Worm (Caenorhabditis elegans) whole organism, L1 larva: ENCODE measurements around the gene F59E12.1.

ENCODE experiments used
- C04F5.9 ChIP-seq: sonication (generic microtip); optimal IDR thresholded peaks from 2 replicates; lab custom pipeline; 2016; ENCODE audit warnings: missing genetic modification characterization, missing compliant biosample characterization
- F16B12.6 ChIP-seq: fragments of 150-350 bp; optimal IDR thresholded peaks from 2 replicates; lab custom pipeline; 2014; ENCODE audit warnings: missing biosample characterization, missing genetic modification characterization
- Y116A8C.19 ChIP-seq: sonication (generic microtip); optimal IDR thresholded peaks from 2 replicates; lab custom pipeline; 2016; ENCODE audit warnings: missing compliant biosample characterization, missing genetic modification characterization, borderline replicate concordance
- aha-1 ChIP-seq: fragments of 150-350 bp; optimal IDR thresholded peaks from 2 replicates; lab custom pipeline; 2014; ENCODE audit warnings: missing biosample characterization, missing genetic modification characterization
- alr-1 ChIP-seq: fragments of 200-800 bp; sonication (Bioruptor generic); optimal IDR thresholded peaks from 2 replicates; lab custom pipeline; 2018; ENCODE audit warnings: borderline replicate concordance, mild to moderate bottlenecking, missing genetic modification characterization, missing compliant biosample characterization
- aly-2 ChIP-seq: fragments of 150-350 bp; optimal IDR thresholded peaks from 2 replicates; lab custom pipeline; 2014; ENCODE audit warnings: missing biosample characterization, missing genetic modification characterization
- ama-1 ChIP-seq: fragments of 150-350 bp; optimal IDR thresholded peaks from 2 replicates; lab custom pipeline; 2014
- blmp-1 ChIP-seq: fragments of 150-350 bp; optimal IDR thresholded peaks from 2 replicates; lab custom pipeline; 2014; ENCODE audit warnings: missing biosample characterization, missing genetic modification characterization
- ceh-88 ChIP-seq: fragments of 200-800 bp; sonication (Bioruptor generic); IDR thresholded peaks from 2 replicates; pipeline ENCODE4 v1.3.6; 2022; ENCODE audit warnings: missing genetic modification characterization, missing compliant biosample characterization
- ceh-90 ChIP-seq: sonication (generic microtip); optimal IDR thresholded peaks from 2 replicates; lab custom pipeline; 2016; ENCODE audit warnings: missing genetic modification characterization, missing compliant biosample characterization
- ces-1 ChIP-seq: fragments of 150-350 bp; optimal IDR thresholded peaks from 2 replicates; lab custom pipeline; 2014; ENCODE audit warnings: missing biosample characterization, missing genetic modification reagents, missing genetic modification characterization
- dpl-1 ChIP-seq, 3 experiments: fragments of 150-350 bp in 2 of 3; sonication (generic microtip) in 1 of 3; optimal IDR thresholded peaks; 2 replicates each; lab custom pipeline; 2014 to 2017; ENCODE audit warnings: missing biosample characterization in 3 of 3, missing genetic modification characterization in 3 of 3, missing genetic modification reagents in 3 of 3
- dsc-1 ChIP-seq: sonication (generic microtip); optimal IDR thresholded peaks from 2 replicates; lab custom pipeline; 2016; ENCODE audit warnings: mild to moderate bottlenecking, missing genetic modification characterization, missing compliant biosample characterization
- efl-1 ChIP-seq, 4 experiments: fragments of 150-350 bp; optimal IDR thresholded peaks in 3 of 4; peaks in 1 of 4; 1 replicate in 1 of 4; 2 replicates in 3 of 4; lab custom pipeline; 2014; ENCODE audit warnings: missing biosample characterization in 2 of 4, missing genetic modification characterization in 2 of 4, missing genetic modification reagents in 2 of 4
- elt-2 ChIP-seq: sonication (generic microtip); optimal IDR thresholded peaks from 2 replicates; lab custom pipeline; 2016; ENCODE audit warnings: missing genetic modification characterization, mild to moderate bottlenecking, inconsistent platforms, missing compliant biosample characterization, missing genetic modification reagents
- fkh-10 ChIP-seq: sonication (generic microtip); optimal IDR thresholded peaks from 2 replicates; lab custom pipeline; 2017; ENCODE audit warnings: missing biosample characterization, missing genetic modification reagents, missing genetic modification characterization
- fkh-4 ChIP-seq: sonication (generic microtip); optimal IDR thresholded peaks from 2 replicates; lab custom pipeline; 2016; ENCODE audit warnings: missing compliant biosample characterization, missing genetic modification characterization, borderline replicate concordance
- fkh-8 ChIP-seq: sonication (generic microtip); optimal IDR thresholded peaks from 2 replicates; lab custom pipeline; 2016; ENCODE audit warnings: mild to moderate bottlenecking, missing genetic modification characterization, missing compliant biosample characterization
- hlh-4 ChIP-seq: sonication (generic microtip); optimal IDR thresholded peaks from 2 replicates; lab custom pipeline; 2016; ENCODE audit warnings: mild to moderate bottlenecking, missing genetic modification characterization, missing compliant biosample characterization
- jun-1 ChIP-seq: fragments of 150-350 bp; optimal IDR thresholded peaks from 2 replicates; lab custom pipeline; 2014; ENCODE audit warnings: missing biosample characterization, missing genetic modification reagents, missing genetic modification characterization
- lin-13 ChIP-seq: fragments of 150-350 bp; optimal IDR thresholded peaks from 2 replicates; lab custom pipeline; 2014; ENCODE audit warnings: missing biosample characterization, missing genetic modification reagents, missing genetic modification characterization
- lin-15B ChIP-seq: fragments of 150-350 bp; sonication (generic microtip); optimal IDR thresholded peaks from 3 replicates; lab custom pipeline; 2014; ENCODE audit warnings: missing biosample characterization, missing genetic modification characterization
- lin-39 ChIP-seq: fragments of 150-350 bp; optimal IDR thresholded peaks from 2 replicates; lab custom pipeline; 2014; ENCODE audit warnings: missing biosample characterization, missing genetic modification reagents, missing genetic modification characterization
- lir-3 ChIP-seq: sonication (generic microtip); optimal IDR thresholded peaks from 2 replicates; lab custom pipeline; 2016; ENCODE audit warnings: mild to moderate bottlenecking, missing genetic modification characterization, moderate library complexity, missing compliant biosample characterization; ENCODE audit not compliant: poor library complexity
- mab-9 ChIP-seq: fragments of 200-800 bp; sonication (Bioruptor generic); IDR thresholded peaks from 2 replicates; pipeline ENCODE4 v1.3.6; 2022; ENCODE audit warnings: missing genetic modification reagents, missing genetic modification characterization, missing compliant biosample characterization
- mep-1 ChIP-seq: fragments of 150-350 bp; optimal IDR thresholded peaks from 2 replicates; lab custom pipeline; 2014; ENCODE audit warnings: missing biosample characterization, missing genetic modification characterization
- nhr-12 ChIP-seq: sonication (generic microtip); optimal IDR thresholded peaks from 2 replicates; lab custom pipeline; 2017; ENCODE audit warnings: missing biosample characterization, missing genetic modification characterization
- nhr-19 ChIP-seq: fragments of 200-800 bp; sonication (Bioruptor generic); conservative IDR thresholded peaks from 2 replicates; pipeline ENCODE4 v1.3.6; 2022; ENCODE audit warnings: missing genetic modification characterization, missing compliant biosample characterization
- nhr-20 ChIP-seq: sonication (generic microtip); optimal IDR thresholded peaks from 2 replicates; lab custom pipeline; 2016; ENCODE audit warnings: mild to moderate bottlenecking, missing genetic modification characterization, missing compliant biosample characterization
- nhr-237 ChIP-seq: fragments of 150-350 bp; optimal IDR thresholded peaks from 2 replicates; lab custom pipeline; 2014; ENCODE audit warnings: missing biosample characterization, missing genetic modification characterization
- nhr-28 ChIP-seq: fragments of 150-350 bp; optimal IDR thresholded peaks from 2 replicates; lab custom pipeline; 2014; ENCODE audit warnings: missing biosample characterization, missing genetic modification characterization
- nhr-71 ChIP-seq: sonication (generic microtip); optimal IDR thresholded peaks from 2 replicates; lab custom pipeline; 2016; ENCODE audit warnings: mild to moderate bottlenecking, missing genetic modification characterization, moderate library complexity, missing compliant biosample characterization
- nhr-77 ChIP-seq: fragments of 150-350 bp; optimal IDR thresholded peaks from 2 replicates; lab custom pipeline; 2014; ENCODE audit warnings: missing biosample characterization, missing genetic modification characterization
- nhr-84 ChIP-seq: sonication (generic microtip); optimal IDR thresholded peaks from 2 replicates; lab custom pipeline; 2017; ENCODE audit warnings: missing biosample characterization, missing genetic modification characterization
- nhr-85 ChIP-seq: sonication (generic microtip); peaks from one replicate; lab custom pipeline; 2016; ENCODE audit warnings: missing genetic modification characterization, inconsistent platforms, missing compliant biosample characterization
- pax-3 ChIP-seq: fragments of 200-800 bp; sonication (Bioruptor generic); optimal IDR thresholded peaks from 2 replicates; lab custom pipeline; 2018; ENCODE audit warnings: mild to moderate bottlenecking, missing genetic modification characterization, moderate library complexity, missing compliant biosample characterization
- pqm-1 ChIP-seq: sonication (generic microtip); optimal IDR thresholded peaks from 3 replicates; lab custom pipeline; 2017; ENCODE audit warnings: missing biosample characterization, missing genetic modification characterization
- skn-1 ChIP-seq: fragments of 150-350 bp; optimal IDR thresholded peaks from 2 replicates; lab custom pipeline; 2014; ENCODE audit warnings: missing biosample characterization, missing genetic modification characterization
- sup-37 ChIP-seq: fragments of 200-800 bp; sonication (Bioruptor generic); optimal IDR thresholded peaks from 2 replicates; lab custom pipeline; 2018; ENCODE audit warnings: mild to moderate bottlenecking, missing genetic modification characterization, missing compliant biosample characterization
- swsn-7 ChIP-seq: sonication (generic microtip); optimal IDR thresholded peaks from 2 replicates; lab custom pipeline; 2016; ENCODE audit warnings: missing genetic modification characterization, missing compliant biosample characterization
- tbx-2 ChIP-seq: sonication (generic microtip); optimal IDR thresholded peaks from 2 replicates; lab custom pipeline; 2016; ENCODE audit warnings: missing genetic modification characterization, missing compliant biosample characterization
- unc-130 ChIP-seq: fragments of 150-350 bp; optimal IDR thresholded peaks from 2 replicates; lab custom pipeline; 2017; ENCODE audit warnings: missing biosample characterization, missing genetic modification characterization, inconsistent platforms
- unc-62 ChIP-seq: fragments of 150-350 bp; optimal IDR thresholded peaks from 2 replicates; lab custom pipeline; 2014; ENCODE audit warnings: missing biosample characterization, missing genetic modification reagents, missing genetic modification characterization
- unc-86 ChIP-seq: sonication (generic microtip); optimal IDR thresholded peaks from 2 replicates; lab custom pipeline; 2016; ENCODE audit warnings: missing genetic modification characterization, missing compliant biosample characterization
- vab-15 ChIP-seq: sonication (generic microtip); optimal IDR thresholded peaks from 2 replicates; lab custom pipeline; 2017; ENCODE audit warnings: missing genotype, mild to moderate bottlenecking, missing genetic modification characterization, missing compliant biosample characterization
- zip-4 ChIP-seq: fragments of 200-800 bp; sonication (Bioruptor generic); optimal IDR thresholded peaks from 2 replicates; lab custom pipeline; 2018; ENCODE audit warnings: mild to moderate bottlenecking, missing genetic modification characterization, moderate library complexity, missing compliant biosample characterization
- ztf-11 ChIP-seq, 2 experiments: sonication (generic microtip); optimal IDR thresholded peaks; 2 replicates each; lab custom pipeline; 2016 to 2017; ENCODE audit warnings: missing genetic modification characterization in 2 of 2, missing biosample characterization in 1 of 2, missing compliant biosample characterization in 1 of 2
- ztf-4 ChIP-seq: fragments of 150-350 bp; optimal IDR thresholded peaks from 2 replicates; lab custom pipeline; 2014; ENCODE audit warnings: missing biosample characterization, missing genetic modification characterization

Gene F59E12.1

DNA sequence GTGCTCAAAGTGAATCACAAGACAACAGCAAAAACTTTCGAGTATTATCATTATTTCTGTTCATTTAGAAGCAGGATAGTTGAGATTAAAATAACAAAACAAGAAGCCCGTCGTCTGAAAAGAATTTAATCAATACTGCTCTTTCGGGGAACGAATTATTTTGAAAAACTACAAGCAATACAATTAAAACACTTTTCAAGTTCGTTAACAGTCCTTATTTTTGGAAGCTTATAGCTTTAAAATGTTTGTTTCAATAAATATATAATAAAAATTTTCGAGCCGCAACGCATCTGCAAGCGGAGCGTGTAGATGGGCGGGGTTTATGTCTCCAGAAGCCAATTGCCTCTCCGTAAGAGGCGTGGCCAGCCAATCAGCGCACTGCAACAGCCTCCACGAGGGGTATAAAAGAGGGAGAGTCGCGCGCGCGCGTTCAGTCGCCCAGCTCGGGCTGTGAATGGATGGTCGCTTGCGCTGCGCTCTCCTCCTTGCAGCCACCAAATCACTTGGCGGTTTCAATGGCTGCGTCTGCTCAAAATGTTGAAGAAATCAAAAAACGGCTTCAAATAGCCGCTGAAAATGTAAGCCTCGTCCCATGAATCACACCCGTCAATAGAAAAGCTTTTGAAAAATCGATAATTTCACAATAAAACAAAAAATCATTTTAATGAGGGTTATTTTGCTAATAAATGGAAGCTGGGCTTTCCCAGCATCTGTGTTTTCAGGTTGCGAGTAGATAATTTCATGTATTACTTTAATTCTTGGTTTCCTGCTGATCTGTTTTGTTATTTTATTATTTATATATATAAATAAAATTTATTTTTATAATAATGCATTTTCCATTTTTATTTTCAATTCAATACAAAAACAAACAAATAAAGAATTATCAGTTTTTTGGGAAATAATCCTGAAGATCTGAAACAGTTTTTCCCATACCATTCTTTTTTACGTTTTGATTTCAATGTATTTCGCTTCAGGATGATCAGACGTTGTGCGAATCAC, 6.7 kb downstream of the F59E12.1 start, which contains the start of the genes ift-43 and mdt-26 (continued):
- TF ChIP-seq elt-2 (tag; lab: Kevin White, UChicago) (peak; percentile 57), mab-9 (GFP tag; lab: Robert Waterston, UW) (peak; percentile 80), nhr-77 (tag; lab: Kevin White, UChicago) (peak; percentile 66)

DNA sequence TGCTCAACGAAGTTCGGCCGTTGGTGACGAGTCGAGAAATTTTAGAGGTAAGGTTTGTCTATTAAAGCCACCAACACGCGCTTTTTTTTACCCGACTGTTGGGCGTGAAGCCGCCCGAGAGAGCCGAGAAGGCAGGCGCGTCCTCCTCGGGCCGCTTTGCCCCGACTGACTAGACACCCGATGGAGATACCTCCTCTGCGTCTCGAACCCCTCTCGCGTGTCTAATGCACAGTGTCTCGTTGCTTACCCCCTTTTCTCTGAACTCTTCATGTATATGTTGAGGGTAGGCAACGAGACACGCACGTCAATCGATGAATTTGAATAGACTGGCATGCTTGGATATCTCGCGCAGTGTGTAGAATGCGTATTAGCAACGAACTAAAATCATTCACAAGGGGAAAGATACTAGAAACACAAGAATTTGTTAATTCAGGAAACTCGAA, 7.4 kb downstream of the F59E12.1 start:
- TF ChIP-seq fkh-4 (tag; lab: Kevin White, UChicago) (peak; percentile 26), Y116A8C.19 (no peak), ztf-11 (tag; optimal IDR thresholded peaks at IDR 0.05; lab: Kevin White, UChicago) (peak in 1 of 2 experiments; percentile 77), alr-1 (no peak), fkh-10 (GFP tag; lab: Kevin White, UChicago) (peak; percentile 66), fkh-8 (peak; percentile 92), pqm-1 (tag; lab: Kevin White, UChicago) (peak; percentile 41), unc-130 (tag; lab: Kevin White, UChicago) (peak; percentile 5), ceh-88 (GFP tag; lab: Robert Waterston, UW) (peak; percentile 85), skn-1 (tag; lab: Kevin White, UChicago) (peak; percentile 60), vab-15 (tag; lab: Kevin White, UChicago) (no peak), efl-1 (optimal IDR thresholded peaks at IDR 0.05; lab: Kevin White, UChicago) (peak; percentile 74 to 76), efl-1 (GFP tag; optimal IDR thresholded peaks at IDR 0.05 in 1 of 2; lab: Kevin White, UChicago) (peak; percentile 54 to 93), ama-1 (lab: Kevin White, UChicago) (peak; percentile 99), ztf-4 (tag; lab: Kevin White, UChicago) (peak; percentile 98), nhr-84 (tag; lab: Kevin White, UChicago) (peak; percentile 66), ceh-90 (tag; lab: Kevin White, UChicago) (no peak), nhr-12 (tag; lab: Kevin White, UChicago) (no peak), hlh-4 (no peak), nhr-85 (peak; percentile 88), lin-15B (tag; lab: Kevin White, UChicago) (no peak), aha-1 (tag; lab: Kevin White, UChicago) (no peak), nhr-20 (peak; percentile 87), F16B12.6 (tag; lab: Kevin White, UChicago) (peak; percentile 31), mep-1 (peak; percentile 67), lir-3 (tag; lab: Kevin White, UChicago) (peak; percentile 35), unc-86 (tag; lab: Kevin White, UChicago) (peak; percentile 83), nhr-77 (tag; lab: Kevin White, UChicago) (peak; percentile 83), zip-4 (peak; percentile 45), jun-1 (tag; lab: Kevin White, UChicago) (peak; percentile 62), dpl-1 (GFP tag; optimal IDR thresholded peaks at IDR 0.05; lab: Kevin White, UChicago) (peak; percentile 34 to 62 (median 48)), sup-37 (GFP tag; lab: Kevin White, UChicago) (no peak), lin-13 (GFP tag; lab: Kevin White, UChicago) (peak; percentile 73), ces-1 (GFP tag; lab: Kevin White, UChicago) (peak; percentile 67), C04F5.9 (no peak), dsc-1 (tag; lab: Kevin White, UChicago) (peak; percentile 76), swsn-7 (tag; lab: Kevin White, UChicago) (peak; percentile 92), lin-39 (tag; lab: Kevin White, UChicago) (no peak), nhr-28 (tag; lab: Kevin White, UChicago) (no peak), nhr-237 (peak; percentile 47), blmp-1 (tag; lab: Kevin White, UChicago) (peak; percentile 47), nhr-19 (peak; percentile 84), aly-2 (peak; percentile 66), pax-3 (tag; lab: Kevin White, UChicago) (peak; percentile 86), tbx-2 (tag; lab: Kevin White, UChicago) (peak; percentile 81), nhr-71 (peak; percentile 93), unc-62 (GFP tag; lab: Kevin White, UChicago) (no peak)
